Fruit fly (Drosophila melanogaster) whole organism, embryonic: Measurements from ENCODE around the gene CG17982.

ENCODE experiments used
- Atf-2 ChIP-seq: fragments of 200-800 bp; sonication (Bioruptor generic); optimal IDR thresholded peaks from 2 replicates; lab custom pipeline; 2016; ENCODE audit warnings: missing biosample characterization, missing genetic modification characterization
- CG10321 ChIP-seq: fragments of 200-800 bp; sonication (Bioruptor generic); IDR thresholded peaks from 2 replicates; pipeline ENCODE4 v1.3.6; 2022; ENCODE audit warnings: missing biosample characterization, missing genetic modification characterization
- CG10431 ChIP-seq: fragments of 200-800 bp; sonication (Bioruptor generic); optimal IDR thresholded peaks from 3 replicates; lab custom pipeline; 2018; ENCODE audit warnings: missing biosample characterization, mild to moderate bottlenecking, missing genetic modification characterization
- CG10543 ChIP-seq: fragments of 200-800 bp; sonication (Bioruptor generic); optimal IDR thresholded peaks from 3 replicates; lab custom pipeline; 2017; ENCODE audit warnings: missing biosample characterization, mild to moderate bottlenecking, missing genetic modification characterization, moderate library complexity
- CG12236 ChIP-seq: fragments of 200-800 bp; sonication (Bioruptor generic); optimal IDR thresholded peaks from 2 replicates; lab custom pipeline; 2016; ENCODE audit warnings: missing biosample characterization, missing genetic modification characterization
- CG12391 ChIP-seq: fragments of 200-800 bp; sonication (Bioruptor generic); optimal IDR thresholded peaks from 3 replicates; lab custom pipeline; 2018; ENCODE audit warnings: missing biosample characterization, mild to moderate bottlenecking, missing genetic modification characterization, moderate library complexity
- CG13624 ChIP-seq: fragments of 200-800 bp; sonication (Bioruptor generic); optimal IDR thresholded peaks from 2 replicates; lab custom pipeline; 2016; ENCODE audit warnings: missing biosample characterization, missing genetic modification characterization
- CG13775 ChIP-seq: fragments of 200-800 bp; sonication (Bioruptor generic); optimal IDR thresholded peaks from 3 replicates; lab custom pipeline; 2017; ENCODE audit warnings: missing biosample characterization, mild to moderate bottlenecking, missing genetic modification characterization
- CG16813 ChIP-seq: fragments of 200-800 bp; sonication (Bioruptor generic); IDR thresholded peaks from 3 replicates; pipeline ENCODE4 v1.3.6; 2022; ENCODE audit warnings: missing biosample characterization, missing genetic modification characterization; ENCODE audit not compliant: partially characterized antibody
- CG17568 ChIP-seq: fragments of 200-800 bp; sonication (Bioruptor generic); optimal IDR thresholded peaks from 2 replicates; lab custom pipeline; 2018; ENCODE audit warnings: missing biosample characterization, mild to moderate bottlenecking, missing genetic modification characterization, moderate library complexity
- CG17612 ChIP-seq: fragments of 200-800 bp; sonication (Bioruptor generic); IDR thresholded peaks from 2 replicates; pipeline ENCODE4 v1.3.6; 2022; ENCODE audit warnings: missing biosample characterization, missing genetic modification characterization
- CG18619 ChIP-seq: fragments of 200-800 bp; sonication (Bioruptor generic); optimal IDR thresholded peaks from 3 replicates; lab custom pipeline; 2017; ENCODE audit warnings: missing biosample characterization, mild to moderate bottlenecking, missing genetic modification characterization
- CG2202 ChIP-seq: fragments of 200-800 bp; sonication (Bioruptor generic); optimal IDR thresholded peaks from 2 replicates; lab custom pipeline; 2018; ENCODE audit warnings: missing biosample characterization, mild to moderate bottlenecking, missing genetic modification characterization
- CG31441 ChIP-seq: fragments of 200-800 bp; sonication (Bioruptor generic); IDR thresholded peaks from 2 replicates; pipeline ENCODE4 v1.3.6; 2022; ENCODE audit warnings: missing biosample characterization, missing genetic modification characterization
- CG34422 ChIP-seq: fragments of 200-800 bp; sonication (Bioruptor generic); IDR thresholded peaks from 3 replicates; pipeline ENCODE4 v1.3.6; 2022; ENCODE audit warnings: missing biosample characterization, missing genetic modification characterization
- CG4360 ChIP-seq: fragments of 200-800 bp; sonication (Bioruptor generic); IDR thresholded peaks from 2 replicates; pipeline ENCODE4 v1.3.6; 2022; ENCODE audit warnings: missing biosample characterization, missing genetic modification characterization
- CG43689 ChIP-seq: fragments of 200-800 bp; sonication (Bioruptor generic); IDR thresholded peaks from 2 replicates; pipeline ENCODE4 v1.3.6; 2022; ENCODE audit warnings: missing biosample characterization, missing genetic modification characterization
- CG7839 ChIP-seq: fragments of 200-800 bp; sonication (Bioruptor generic); optimal IDR thresholded peaks from 3 replicates; lab custom pipeline; 2018; ENCODE audit warnings: missing biosample characterization, mild to moderate bottlenecking, missing genetic modification characterization, moderate library complexity
- CG7928 ChIP-seq: fragments of 200-800 bp; sonication (Bioruptor generic); optimal IDR thresholded peaks from 2 replicates; lab custom pipeline; 2017; ENCODE audit warnings: missing biosample characterization, mild to moderate bottlenecking, missing genetic modification characterization
- CG8281 ChIP-seq: fragments of 200-800 bp; sonication (Bioruptor generic); optimal IDR thresholded peaks from 2 replicates; lab custom pipeline; 2018; ENCODE audit warnings: missing biosample characterization, mild to moderate bottlenecking, missing genetic modification characterization, moderate library complexity
- CG8944 ChIP-seq: fragments of 200-800 bp; sonication (Bioruptor generic); optimal IDR thresholded peaks from 3 replicates; lab custom pipeline; 2016; ENCODE audit warnings: missing biosample characterization, missing genetic modification characterization
- CG9609 ChIP-seq: fragments of 200-800 bp; sonication (Bioruptor generic); optimal IDR thresholded peaks from 3 replicates; lab custom pipeline; 2016; ENCODE audit warnings: missing biosample characterization, missing genetic modification characterization
- CG9727 ChIP-seq: fragments of 200-800 bp; sonication (Bioruptor generic); optimal IDR thresholded peaks from 3 replicates; lab custom pipeline; 2017; ENCODE audit warnings: missing biosample characterization, mild to moderate bottlenecking, missing genetic modification characterization
- Dek ChIP-seq: fragments of 200-800 bp; sonication (Bioruptor generic); optimal IDR thresholded peaks from 3 replicates; lab custom pipeline; 2019; ENCODE audit warnings: missing biosample characterization, mild to moderate bottlenecking, missing genetic modification characterization, moderate library complexity
- Ets97D ChIP-seq: fragments of 200-800 bp; sonication (Bioruptor generic); optimal IDR thresholded peaks from 3 replicates; lab custom pipeline; 2016; ENCODE audit warnings: missing biosample characterization, missing genetic modification characterization
- Hand ChIP-seq: fragments of 200-800 bp; sonication (Bioruptor generic); optimal IDR thresholded peaks from 2 replicates; lab custom pipeline; 2017; ENCODE audit warnings: mild to moderate bottlenecking, missing biosample characterization, missing genetic modification reagents, missing genetic modification characterization
- Jarid2 ChIP-seq: fragments of 200-800 bp; sonication (Bioruptor generic); optimal IDR thresholded peaks from 3 replicates; lab custom pipeline; 2017; ENCODE audit warnings: mild to moderate bottlenecking, missing biosample characterization, missing genetic modification reagents, missing genetic modification characterization
- Med ChIP-seq: fragments of 200-800 bp; sonication (Bioruptor generic); peaks from one replicate; lab custom pipeline; 2016; ENCODE audit warnings: missing biosample characterization, missing genetic modification characterization, mild to moderate bottlenecking, inconsistent platforms, moderate library complexity
- Mrtf ChIP-seq: fragments of 200-800 bp; sonication (Bioruptor generic); IDR thresholded peaks from 3 replicates; pipeline ENCODE4 v1.3.6; 2022; ENCODE audit warnings: missing biosample characterization, missing genetic modification characterization
- Sox102F ChIP-seq: fragments of 200-800 bp; sonication (Bioruptor generic); optimal IDR thresholded peaks from 2 replicates; lab custom pipeline; 2018; ENCODE audit warnings: missing biosample characterization, mild to moderate bottlenecking, missing genetic modification characterization, moderate library complexity
- Usf ChIP-seq: fragments of 200-800 bp; sonication (Bioruptor generic); optimal IDR thresholded peaks from 2 replicates; lab custom pipeline; 2017; ENCODE audit warnings: missing genotype, missing biosample characterization, missing genetic modification characterization
- Vsx1 ChIP-seq: fragments of 200-800 bp; sonication (Bioruptor generic); optimal IDR thresholded peaks from 2 replicates; lab custom pipeline; 2017; ENCODE audit warnings: missing biosample characterization, mild to moderate bottlenecking, missing genetic modification characterization, missing genetic modification reagents
- chinmo ChIP-seq: fragments of 200-800 bp; sonication (Bioruptor generic); IDR thresholded peaks from 4 replicates; pipeline ENCODE4 v1.3.6; 2022; ENCODE audit warnings: missing biosample characterization, missing genetic modification characterization; ENCODE audit not compliant: partially characterized antibody
- chm ChIP-seq: fragments of 200-800 bp; sonication (Bioruptor generic); IDR thresholded peaks from 2 replicates; pipeline ENCODE4 v1.3.6; 2022; ENCODE audit warnings: missing biosample characterization, missing genetic modification characterization
- ci ChIP-seq: fragments of 200-800 bp; sonication (Bioruptor generic); IDR thresholded peaks from 3 replicates; pipeline ENCODE4 v1.3.6; 2022; ENCODE audit warnings: missing biosample characterization, missing genetic modification characterization
- dmrt99B ChIP-seq: fragments of 200-800 bp; sonication (Bioruptor generic); optimal IDR thresholded peaks from 2 replicates; lab custom pipeline; 2018; ENCODE audit warnings: missing biosample characterization, mild to moderate bottlenecking, missing genetic modification characterization, moderate library complexity
- gcm ChIP-seq: fragments of 200-800 bp; sonication (Bioruptor generic); optimal IDR thresholded peaks from 2 replicates; lab custom pipeline; 2019; ENCODE audit warnings: missing biosample characterization, mild to moderate bottlenecking, missing genetic modification characterization, moderate library complexity
- ham ChIP-seq: fragments of 200-800 bp; sonication (Bioruptor generic); IDR thresholded peaks from 2 replicates; pipeline ENCODE4 v1.3.6; 2022; ENCODE audit warnings: missing biosample characterization, missing genetic modification characterization
- her ChIP-seq: fragments of 200-800 bp; sonication (Bioruptor generic); optimal IDR thresholded peaks from 2 replicates; lab custom pipeline; 2016; ENCODE audit warnings: missing biosample characterization, missing genetic modification characterization
- ind ChIP-seq: fragments of 200-800 bp; sonication (Bioruptor generic); optimal IDR thresholded peaks from 3 replicates; lab custom pipeline; 2016; ENCODE audit warnings: missing biosample characterization, missing genetic modification characterization
- lov ChIP-seq, 2 experiments: fragments of 200-800 bp in 1 of 2; fragments of >200 bp in 1 of 2; sonication (Bioruptor generic) in 1 of 2; IDR thresholded peaks in 1 of 2; optimal IDR thresholded peaks in 1 of 2; 2 replicates in 1 of 2; 3 replicates in 1 of 2; pipeline versions ENCODE4 v1.3.6 to Lab custom; 2017 to 2022; ENCODE audit warnings: missing biosample characterization in 1 of 2, missing genetic modification characterization in 1 of 2
- nmo ChIP-seq: fragments of 200-800 bp; sonication (Bioruptor generic); optimal IDR thresholded peaks from 2 replicates; lab custom pipeline; 2018; ENCODE audit warnings: missing biosample characterization, mild to moderate bottlenecking, missing genetic modification characterization, moderate library complexity
- nom ChIP-seq: fragments of 200-800 bp; sonication (Bioruptor generic); optimal IDR thresholded peaks from 2 replicates; lab custom pipeline; 2017; ENCODE audit warnings: missing biosample characterization, missing genetic modification characterization, mild to moderate bottlenecking, moderate library complexity, missing genetic modification reagents
- oc ChIP-seq: fragments of 200-800 bp; sonication (Bioruptor generic); optimal IDR thresholded peaks from 2 replicates; lab custom pipeline; 2018; ENCODE audit warnings: missing biosample characterization, mild to moderate bottlenecking, missing genetic modification characterization, moderate library complexity
- otp ChIP-seq: fragments of 200-800 bp; sonication (Bioruptor generic); IDR thresholded peaks from 3 replicates; pipeline ENCODE4, ENCODE4 v1.3.6; 2022; ENCODE audit warnings: missing biosample characterization, missing genetic modification characterization
- pum ChIP-seq: fragments of 200-800 bp; sonication (Bioruptor generic); optimal IDR thresholded peaks from 2 replicates; lab custom pipeline; 2016; ENCODE audit warnings: missing biosample characterization, missing genetic modification characterization
- sd ChIP-seq: fragments of 200-800 bp; sonication (Bioruptor generic); optimal IDR thresholded peaks from 3 replicates; lab custom pipeline; 2018; ENCODE audit warnings: missing biosample characterization, mild to moderate bottlenecking, missing genetic modification characterization, moderate library complexity
- slbo ChIP-seq: fragments of 200-800 bp; sonication (Bioruptor generic); IDR thresholded peaks from 2 replicates; pipeline ENCODE4 v1.3.6; 2022; ENCODE audit warnings: missing biosample characterization, missing genetic modification characterization
- tio ChIP-seq: fragments of 200-800 bp; sonication (Bioruptor generic); optimal IDR thresholded peaks from 2 replicates; lab custom pipeline; 2017; ENCODE audit warnings: missing biosample characterization, missing genetic modification characterization, inconsistent platforms
- wor ChIP-seq: fragments of 200-800 bp; sonication (Bioruptor generic); IDR thresholded peaks from 2 replicates; pipeline ENCODE4 v1.3.6; 2022; ENCODE audit warnings: missing biosample characterization, missing genetic modification characterization

The CG17982 gene

dm6 chrX:8126149-8126548, 17.5 kb downstream of the CG17982 start (continued):
- no peak for TF ChIP-seq CG10543 (GFP tag; lab: Kevin White, UChicago)
- TF ChIP-seq Dek = no peak
- peak; percentile 9 for TF ChIP-seq sd (tag; lab: Kevin White, UChicago)
- peak; percentile 74 for TF ChIP-seq oc (tag; lab: Kevin White, UChicago)
- peak; percentile 25 for TF ChIP-seq CG12236 (GFP tag; lab: Kevin White, UChicago)
- no peak for TF ChIP-seq Vsx1 (GFP tag; lab: Kevin White, UChicago)
- TF ChIP-seq CG9727 = peak; percentile 50
- no peak for TF ChIP-seq slbo (GFP tag; lab: Robert Waterston, UW)
- peak; percentile 33 for TF ChIP-seq CG13775
- TF ChIP-seq CG31441 (GFP tag; lab: Robert Waterston, UW) = peak; percentile 65
- peak; percentile 73 for TF ChIP-seq nmo
- no peak for TF ChIP-seq lov (optimal IDR thresholded peaks at IDR 0.05; lab: Kevin White, UChicago)
- TF ChIP-seq lov (GFP tag; IDR thresholded peaks at IDR 0.05; lab: Robert Waterston, UW) = 0 out of 3 replicates have a peak, but pooled peaks have one; percentile 57
- TF ChIP-seq CG8281 = no peak
- no peak for TF ChIP-seq Hand
- TF ChIP-seq Usf (GFP tag; lab: Kevin White, UChicago) = no peak
- TF ChIP-seq chm (GFP tag; lab: Robert Waterston, UW) = peak; percentile 55; the same call in 1 of the 2 replicates
- peak; percentile 58 for TF ChIP-seq CG2202 (tag; lab: Kevin White, UChicago)
- peak; percentile 57 for TF ChIP-seq ind
- TF ChIP-seq CG34422 = peak; percentile 70; the same call in 2 of the 3 replicates
- peak; percentile 11 for TF ChIP-seq CG10431 (GFP tag; lab: Kevin White, UChicago)
- peak; percentile 40 for TF ChIP-seq gcm
- TF ChIP-seq Med (GFP tag; lab: Kevin White, UChicago) = peak; percentile 84
- peak; percentile 42; the same call in 1 of the 2 replicates for TF ChIP-seq wor (GFP tag; lab: Robert Waterston, UW)
- TF ChIP-seq Atf-2 (GFP tag; lab: Kevin White, UChicago) = no peak
- peak; percentile 89 for TF ChIP-seq ci (GFP tag; lab: Robert Waterston, UW)
- peak; percentile 88 for TF ChIP-seq Sox102F (GFP tag; lab: Kevin White, UChicago)
- peak; percentile 42 for TF ChIP-seq pum (GFP tag; lab: Kevin White, UChicago)
- TF ChIP-seq tio (GFP tag; lab: Kevin White, UChicago) = peak; percentile 53
- no peak for TF ChIP-seq CG16813
- no peak for TF ChIP-seq Jarid2 (GFP tag; lab: Kevin White, UChicago)
- no peak for TF ChIP-seq CG7928 (GFP tag; lab: Kevin White, UChicago)
- TF ChIP-seq CG4360 (GFP tag; lab: Robert Waterston, UW) = no peak
- TF ChIP-seq CG43689 (GFP tag; lab: Robert Waterston, UW) = no peak
- peak; percentile 9 for TF ChIP-seq CG9609 (GFP tag; lab: Kevin White, UChicago)
- no peak for TF ChIP-seq CG10321
- no peak for TF ChIP-seq CG13624 (GFP tag; lab: Kevin White, UChicago)
- peak; percentile 73 for TF ChIP-seq CG12391 (tag; lab: Kevin White, UChicago)
- TF ChIP-seq ham (GFP tag; lab: Robert Waterston, UW) = no peak
- TF ChIP-seq CG18619 = no peak
- TF ChIP-seq nom = no peak
- TF ChIP-seq CG8944 (GFP tag; lab: Kevin White, UChicago) = peak; percentile 53
- TF ChIP-seq Ets97D (GFP tag; lab: Kevin White, UChicago) = no peak
- TF ChIP-seq her = no peak
- TF ChIP-seq CG17612 = no peak
- TF ChIP-seq dmrt99B (tag; lab: Kevin White, UChicago) = peak; percentile 78
- no peak for TF ChIP-seq chinmo (GFP tag; lab: Robert Waterston, UW)
- TF ChIP-seq CG17568 (GFP tag; lab: Kevin White, UChicago) = no peak
- TF ChIP-seq otp (GFP tag; lab: Robert Waterston, UW) = peak; percentile 41; the same call in 1 of the 3 replicates
- peak; percentile 55; the same call in 2 of the 3 replicates for TF ChIP-seq Mrtf (GFP tag; lab: Robert Waterston, UW)
- peak; percentile 64 for TF ChIP-seq CG7839
